Fruit fly (Drosophila melanogaster): Measurements from ENCODE around the gene Synd.

Gene Synd

dm6 chr3R:20791212-20791789, 41.3 kb upstream of the Synd start:
- TF ChIP-seq tai (GFP tag; optimal IDR thresholded peaks at IDR 0.05): no peak
- peak; percentile 82 for TF ChIP-seq psq (GFP tag; optimal IDR thresholded peaks at IDR 0.05)

- TF ChIP-seq Sp1 (GFP tag; optimal IDR thresholded peaks at IDR 0.05) (no peak), jim (GFP tag; optimal IDR thresholded peaks at IDR 0.05) (no peak), Vsx2 (GFP tag; optimal IDR thresholded peaks at IDR 0.05; ENCODE audit: partially characterized antibody) (no peak), Rel (GFP tag; optimal IDR thresholded peaks at IDR 0.05) (no peak), Rel (tag; optimal IDR thresholded peaks at IDR 0.05) (no peak), tai (GFP tag; optimal IDR thresholded peaks at IDR 0.05) (no peak), Abd-B (GFP tag; optimal IDR thresholded peaks at IDR 0.05) (no peak), GATAd (GFP tag; optimal IDR thresholded peaks at IDR 0.05) (no peak), CrebA (GFP tag; optimal IDR thresholded peaks at IDR 0.05; ENCODE audit: borderline replicate concordance) (no peak), Dfd (GFP tag; optimal IDR thresholded peaks at IDR 0.05) (no peak), CG9705 (GFP tag; optimal IDR thresholded peaks at IDR 0.05) (no peak), dmrt93B (GFP tag; optimal IDR thresholded peaks at IDR 0.05) (no peak), Dif (GFP tag; optimal IDR thresholded peaks at IDR 0.05; ENCODE audit: partially characterized antibody) (no peak), ey (GFP tag; optimal IDR thresholded peaks at IDR 0.05) (no peak), fru (GFP tag; optimal IDR thresholded peaks at IDR 0.05) (no peak), dl (GFP tag; optimal IDR thresholded peaks at IDR 0.05; ENCODE audit: insufficient read depth in 1 of 2, partially characterized antibody in 2 of 2) (no peak), woc (GFP tag; optimal IDR thresholded peaks at IDR 0.05) (no peak), br (GFP tag; optimal IDR thresholded peaks at IDR 0.05) (no peak), OdsH (GFP tag; optimal IDR thresholded peaks at IDR 0.05) (no peak), rgr (GFP tag; optimal IDR thresholded peaks at IDR 0.05) (no peak)
These were observed 35.6 kb upstream of the Synd start for dm6 chr3R:20796949-20797348.

- TF ChIP-seq brk (GFP tag; optimal IDR thresholded peaks at IDR 0.05) (no peak), Dfd (GFP tag; optimal IDR thresholded peaks at IDR 0.05) (peak; percentile 98)
These were observed 30.3 kb upstream of the Synd start for dm6 chr3R:20802253-20802652.

- TF ChIP-seq Mio (GFP tag; optimal IDR thresholded peaks at IDR 0.05): no peak
- no peak for TF ChIP-seq foxo (GFP tag; optimal IDR thresholded peaks at IDR 0.05)
- TF ChIP-seq Myc (optimal IDR thresholded peaks at IDR 0.05): peak; percentile 69
These were observed 16.6 kb upstream of the Synd start, which contains the start of gene Fancd2 for dm6 chr3R:20816008-20816407. Gene Fancd2, minus strand, starts transcription at chr3R:20816190.

- TF ChIP-seq Abd-B (GFP tag; optimal IDR thresholded peaks at IDR 0.05) (no peak), Rel (GFP tag; optimal IDR thresholded peaks at IDR 0.05) (no peak), Rel (tag; optimal IDR thresholded peaks at IDR 0.05) (peak; percentile 45)
These were observed 14.4 kb upstream of the Synd start for dm6 chr3R:20818237-20818636.

- TF ChIP-seq sage (GFP tag; optimal IDR thresholded peaks at IDR 0.05) (no peak), Dif (GFP tag; optimal IDR thresholded peaks at IDR 0.05; ENCODE audit: partially characterized antibody) (no peak), ey (GFP tag; optimal IDR thresholded peaks at IDR 0.05) (no peak), HLH106 (tag; optimal IDR thresholded peaks at IDR 0.05) (no peak), Abd-B (GFP tag; optimal IDR thresholded peaks at IDR 0.05) (no peak), Jra (GFP tag; optimal IDR thresholded peaks at IDR 0.05) (no peak), GATAd (GFP tag; optimal IDR thresholded peaks at IDR 0.05) (no peak), dsf (GFP tag; optimal IDR thresholded peaks at IDR 0.05; ENCODE audit: borderline replicate concordance) (no peak), brk (GFP tag; optimal IDR thresholded peaks at IDR 0.05) (no peak), Sp1 (GFP tag; optimal IDR thresholded peaks at IDR 0.05) (no peak), usp (GFP tag; optimal IDR thresholded peaks at IDR 0.05) (no peak), OdsH (GFP tag; optimal IDR thresholded peaks at IDR 0.05) (no peak), sv (GFP tag; optimal IDR thresholded peaks at IDR 0.05) (no peak), dmrt93B (GFP tag; optimal IDR thresholded peaks at IDR 0.05) (no peak), foxo (GFP tag; optimal IDR thresholded peaks at IDR 0.05) (no peak), N (GFP tag; optimal IDR thresholded peaks at IDR 0.05) (no peak), Hr83 (GFP tag; optimal IDR thresholded peaks at IDR 0.05; ENCODE audit: poor library complexity, severe bottlenecking) (no peak), CrebA (GFP tag; optimal IDR thresholded peaks at IDR 0.05; ENCODE audit: borderline replicate concordance) (no peak), Hr78 (GFP tag; optimal IDR thresholded peaks at IDR 0.05) (no peak), dl (GFP tag; optimal IDR thresholded peaks at IDR 0.05; ENCODE audit: insufficient read depth in 1 of 2, partially characterized antibody in 2 of 2) (no peak)
These were observed 13.9 kb upstream of the Synd start, which contains the start of gene CG17270 for dm6 chr3R:20818689-20819088. Gene CG17270, minus strand, starts transcription at chr3R:20818929.
